Fruit fly (Drosophila melanogaster): ENCODE measurements around the gene CG14410.

The CG14410 gene

DNA sequence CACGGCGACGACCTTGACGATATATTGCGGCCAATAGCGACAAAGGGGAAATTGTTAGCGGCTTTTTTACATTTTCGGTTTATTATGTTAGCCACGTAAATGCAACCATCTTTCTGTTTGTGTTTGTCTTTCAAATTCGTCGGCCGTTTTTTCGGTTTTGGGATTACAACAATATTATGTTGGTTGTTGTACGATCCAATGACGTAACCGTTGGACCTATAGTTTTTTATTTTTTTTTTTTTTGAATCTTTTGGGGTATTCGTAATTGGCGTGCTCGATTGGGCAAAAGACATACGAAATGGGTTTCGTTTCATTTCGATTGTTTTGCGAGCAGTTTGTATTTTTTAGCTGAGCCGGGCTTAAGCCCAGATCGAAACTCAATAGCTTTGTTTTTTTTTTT lies 30.4 kb downstream of the CG14410 start:
- TF ChIP-seq Clk (GFP tag; optimal IDR thresholded peaks at IDR 0.05) (no peak), Mnt (GFP tag; optimal IDR thresholded peaks at IDR 0.05) (no peak), bab1 (GFP tag; optimal IDR thresholded peaks at IDR 0.05) (no peak), ovo (GFP tag; optimal IDR thresholded peaks at IDR 0.05) (no peak), Hr96 (GFP tag; optimal IDR thresholded peaks at IDR 0.05) (no peak), toe (GFP tag; optimal IDR thresholded peaks at IDR 0.05) (no peak), CG1620 (GFP tag; optimal IDR thresholded peaks at IDR 0.05) (no peak), CG11617 (GFP tag; optimal IDR thresholded peaks at IDR 0.05) (no peak), pad (GFP tag; optimal IDR thresholded peaks at IDR 0.05) (no peak), CG5204 (GFP tag; optimal IDR thresholded peaks at IDR 0.05) (no peak)

DNA sequence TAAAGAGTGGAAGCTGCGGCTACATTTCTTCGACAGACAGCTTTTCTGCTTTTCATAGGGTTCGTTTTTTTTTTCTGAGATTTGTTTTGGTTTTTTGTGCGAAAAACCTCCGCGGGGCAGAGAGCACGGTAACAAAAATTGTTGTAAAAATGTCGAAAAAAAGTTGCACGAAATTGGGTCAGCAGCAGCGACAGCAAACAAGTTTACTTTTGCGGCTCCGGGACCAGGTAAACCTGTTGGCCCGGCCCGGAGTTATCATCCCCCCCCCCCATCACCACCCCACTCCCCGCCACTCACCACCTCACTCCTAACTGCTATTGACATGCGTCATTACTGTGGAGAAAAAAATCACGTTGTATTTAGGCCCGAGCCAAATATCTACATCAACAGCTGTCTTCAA lies 31.9 kb downstream of the CG14410 start:
- TF ChIP-seq CG11617 (GFP tag; optimal IDR thresholded peaks at IDR 0.05) (no peak), bab1 (GFP tag; optimal IDR thresholded peaks at IDR 0.05) (no peak), CG1620 (GFP tag; optimal IDR thresholded peaks at IDR 0.05) (no peak), Mnt (GFP tag; optimal IDR thresholded peaks at IDR 0.05) (no peak), CG33017 (tag; optimal IDR thresholded peaks at IDR 0.05) (no peak), Crg-1 (GFP tag; optimal IDR thresholded peaks at IDR 0.05) (no peak), CG14711 (tag; optimal IDR thresholded peaks at IDR 0.05) (no peak), CG5204 (GFP tag; optimal IDR thresholded peaks at IDR 0.05) (no peak), Clk (GFP tag; optimal IDR thresholded peaks at IDR 0.05) (no peak), cnc (optimal IDR thresholded peaks at IDR 0.05) (no peak), cic (GFP tag; optimal IDR thresholded peaks at IDR 0.05) (no peak), CG7101 (tag; optimal IDR thresholded peaks at IDR 0.05) (no peak), ovo (GFP tag; optimal IDR thresholded peaks at IDR 0.05) (no peak)

DNA sequence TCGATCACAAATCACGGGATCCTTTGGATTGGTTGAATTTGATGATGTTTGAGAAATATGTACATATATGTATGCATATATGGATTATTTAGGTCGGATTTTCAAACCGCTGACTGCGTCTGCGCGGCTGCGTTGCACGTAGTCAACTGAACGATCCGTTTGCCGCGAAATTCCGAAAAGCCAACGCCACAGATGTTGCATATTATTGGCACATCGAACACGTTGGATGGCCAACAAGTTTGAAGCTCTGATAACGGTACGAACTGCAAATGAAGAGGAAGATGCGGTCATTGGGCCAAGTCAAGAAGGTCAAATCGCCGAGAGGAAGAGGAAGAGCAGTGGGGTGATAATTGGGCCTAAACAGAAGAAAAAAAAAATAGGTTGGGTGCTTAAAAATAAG lies 34.5 kb downstream of the CG14410 start, which contains the start of gene CG9518:
Gene CG9518 (minus strand): TSS at position 154 of the 400 bp plus-strand sequence.
- no peak for TF ChIP-seq kay (GFP tag; ENCODE audit: borderline replicate concordance)
- TF ChIP-seq bab1 (GFP tag; optimal IDR thresholded peaks at IDR 0.05): no peak
- TF ChIP-seq pad (GFP tag; optimal IDR thresholded peaks at IDR 0.05): no peak
- no peak for TF ChIP-seq CG7045 (GFP tag; optimal IDR thresholded peaks at IDR 0.05)
- TF ChIP-seq ovo (GFP tag; optimal IDR thresholded peaks at IDR 0.05): no peak
- TF ChIP-seq CG12768 (GFP tag; optimal IDR thresholded peaks at IDR 0.05): no peak
- TF ChIP-seq CG33017 (tag; optimal IDR thresholded peaks at IDR 0.05): no peak
- TF ChIP-seq Mnt (GFP tag; optimal IDR thresholded peaks at IDR 0.05): no peak

DNA sequence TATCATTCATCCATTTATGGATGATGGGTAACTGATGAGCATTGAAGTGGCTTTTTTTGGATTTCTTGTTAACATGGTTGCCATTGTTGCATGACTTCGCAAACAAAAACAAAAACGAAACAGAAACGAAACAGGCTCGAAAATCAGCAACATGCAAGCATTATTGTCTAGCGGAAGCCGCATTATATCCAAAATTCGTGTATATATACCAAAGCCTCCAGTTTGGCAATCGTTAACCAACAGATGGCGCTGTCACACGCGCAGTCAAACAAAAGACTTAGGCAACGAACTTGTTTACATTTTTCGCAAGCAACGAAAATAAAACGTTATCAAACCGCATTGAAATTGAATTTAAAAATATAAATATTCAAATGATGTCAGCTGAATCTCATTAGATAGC lies 42.4 kb downstream of the CG14410 start:
- TF ChIP-seq toe (GFP tag; optimal IDR thresholded peaks at IDR 0.05) (no peak), bab1 (GFP tag; optimal IDR thresholded peaks at IDR 0.05) (no peak), tj (GFP tag; optimal IDR thresholded peaks at IDR 0.05) (no peak), CG14711 (tag; optimal IDR thresholded peaks at IDR 0.05) (no peak), CG7101 (tag; optimal IDR thresholded peaks at IDR 0.05) (no peak), CG7045 (GFP tag; optimal IDR thresholded peaks at IDR 0.05) (no peak), Mnt (GFP tag; optimal IDR thresholded peaks at IDR 0.05) (no peak), CG33017 (tag; optimal IDR thresholded peaks at IDR 0.05) (no peak), kay (GFP tag; ENCODE audit: borderline replicate concordance) (no peak), CG1620 (GFP tag; optimal IDR thresholded peaks at IDR 0.05) (no peak), ovo (GFP tag; optimal IDR thresholded peaks at IDR 0.05) (no peak), CG5204 (GFP tag; optimal IDR thresholded peaks at IDR 0.05) (no peak), Clk (GFP tag; optimal IDR thresholded peaks at IDR 0.05) (no peak), CG12768 (GFP tag; optimal IDR thresholded peaks at IDR 0.05) (no peak), Hr96 (GFP tag; optimal IDR thresholded peaks at IDR 0.05) (no peak), pad (GFP tag; optimal IDR thresholded peaks at IDR 0.05) (no peak), CG11617 (GFP tag; optimal IDR thresholded peaks at IDR 0.05) (no peak), cnc (optimal IDR thresholded peaks at IDR 0.05) (no peak), Crg-1 (GFP tag; optimal IDR thresholded peaks at IDR 0.05) (no peak)

DNA sequence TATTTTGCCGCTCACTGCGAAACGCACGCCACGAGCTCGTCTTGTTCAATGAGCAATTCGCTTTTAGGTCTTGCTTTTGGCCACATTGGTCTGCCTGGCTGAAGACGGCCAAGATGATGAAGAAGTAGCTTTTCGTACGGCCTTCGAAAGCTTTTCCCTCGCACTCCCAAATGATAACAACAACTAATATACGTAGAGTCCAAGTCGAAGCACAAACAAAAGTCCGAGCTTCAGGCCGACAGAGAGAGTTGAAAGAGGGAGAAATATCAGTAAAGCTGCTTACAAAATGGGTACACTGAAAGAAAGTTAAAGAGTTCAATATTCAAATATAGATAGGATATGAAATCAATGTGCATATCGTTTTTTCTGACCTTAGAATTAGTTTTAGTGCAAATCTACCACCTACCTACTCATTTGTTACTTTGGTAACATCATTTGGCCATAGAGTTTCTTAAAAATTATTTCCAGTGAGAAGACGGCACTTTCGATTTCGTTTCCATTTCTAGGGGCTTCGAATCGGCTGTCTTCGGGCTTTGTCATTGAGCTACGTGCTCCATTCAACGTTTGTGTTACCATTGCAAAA lies 46.1 kb downstream of the CG14410 start, which contains the start of the genes CG45064 and CG45065:
Gene CG45064 (minus strand): TSS at position 51 of the 583 bp plus-strand sequence.
Gene CG45065 (minus strand): TSS at position 51 of the 583 bp plus-strand sequence.
- peak; percentile 54 for TF ChIP-seq bab1 (GFP tag; optimal IDR thresholded peaks at IDR 0.05)
- peak; percentile 3 for TF ChIP-seq CG7101 (tag; optimal IDR thresholded peaks at IDR 0.05)
- no peak for TF ChIP-seq CG1620 (GFP tag; optimal IDR thresholded peaks at IDR 0.05)

DNA sequence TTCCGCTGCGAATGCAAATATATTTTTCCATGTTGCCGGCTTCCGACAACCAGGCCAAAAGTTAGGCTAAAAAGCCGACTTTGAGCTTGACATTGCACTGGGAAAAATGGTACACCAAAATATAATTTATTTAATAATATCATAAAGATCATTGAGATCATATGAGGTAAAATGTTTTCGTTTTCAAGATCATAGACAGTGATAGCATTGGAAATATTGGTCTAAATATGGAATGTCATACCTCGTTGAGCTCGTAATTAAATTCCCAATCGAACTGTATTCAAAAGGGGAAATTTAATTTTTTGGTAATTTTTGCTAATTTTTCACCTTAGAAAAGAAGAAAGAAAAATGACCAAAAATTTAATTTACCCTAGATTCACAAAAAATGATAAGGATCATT lies 47.5 kb downstream of the CG14410 start:
- no peak for TF ChIP-seq kay (GFP tag; ENCODE audit: borderline replicate concordance)
- no peak for TF ChIP-seq toe (GFP tag; optimal IDR thresholded peaks at IDR 0.05)
- TF ChIP-seq CG12768 (GFP tag; optimal IDR thresholded peaks at IDR 0.05): no peak
- TF ChIP-seq Crg-1 (GFP tag; optimal IDR thresholded peaks at IDR 0.05): no peak
- no peak for TF ChIP-seq ovo (GFP tag; optimal IDR thresholded peaks at IDR 0.05)
- no peak for TF ChIP-seq CG1620 (GFP tag; optimal IDR thresholded peaks at IDR 0.05)
- no peak for TF ChIP-seq cic (GFP tag; optimal IDR thresholded peaks at IDR 0.05)
- no peak for TF ChIP-seq pad (GFP tag; optimal IDR thresholded peaks at IDR 0.05)
- no peak for TF ChIP-seq CG7101 (tag; optimal IDR thresholded peaks at IDR 0.05)
- TF ChIP-seq Clk (GFP tag; optimal IDR thresholded peaks at IDR 0.05): no peak
- no peak for TF ChIP-seq cnc (optimal IDR thresholded peaks at IDR 0.05)
- TF ChIP-seq Hr96 (GFP tag; optimal IDR thresholded peaks at IDR 0.05): no peak
- TF ChIP-seq CG14711 (tag; optimal IDR thresholded peaks at IDR 0.05): no peak
- no peak for TF ChIP-seq CG11617 (GFP tag; optimal IDR thresholded peaks at IDR 0.05)
- no peak for TF ChIP-seq CG33017 (tag; optimal IDR thresholded peaks at IDR 0.05)

DNA sequence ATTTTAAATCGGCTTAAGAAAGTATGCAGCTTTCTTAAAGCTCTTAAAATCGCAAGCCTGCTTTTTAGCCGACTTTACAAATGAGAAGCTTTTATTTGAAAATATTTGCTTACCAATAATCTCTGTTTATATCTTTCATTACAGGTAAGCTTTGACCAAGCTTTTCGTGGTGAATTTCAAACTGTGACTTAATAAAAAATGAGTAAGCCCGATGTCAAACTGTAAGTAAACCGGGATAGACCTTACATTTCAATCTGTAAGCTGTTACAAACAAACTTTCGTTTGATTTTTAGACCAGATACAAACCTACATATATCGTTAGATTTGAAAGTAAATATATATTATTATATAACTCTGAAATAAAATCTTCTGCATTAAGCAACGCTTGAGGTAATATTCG lies 49.0 kb downstream of the CG14410 start:
- TF ChIP-seq kay (GFP tag; ENCODE audit: borderline replicate concordance): peak; percentile 8
- TF ChIP-seq ovo (GFP tag; optimal IDR thresholded peaks at IDR 0.05): no peak
